Fruit fly (Drosophila melanogaster): ENCODE measurements around the gene CG10841.

DNA sequence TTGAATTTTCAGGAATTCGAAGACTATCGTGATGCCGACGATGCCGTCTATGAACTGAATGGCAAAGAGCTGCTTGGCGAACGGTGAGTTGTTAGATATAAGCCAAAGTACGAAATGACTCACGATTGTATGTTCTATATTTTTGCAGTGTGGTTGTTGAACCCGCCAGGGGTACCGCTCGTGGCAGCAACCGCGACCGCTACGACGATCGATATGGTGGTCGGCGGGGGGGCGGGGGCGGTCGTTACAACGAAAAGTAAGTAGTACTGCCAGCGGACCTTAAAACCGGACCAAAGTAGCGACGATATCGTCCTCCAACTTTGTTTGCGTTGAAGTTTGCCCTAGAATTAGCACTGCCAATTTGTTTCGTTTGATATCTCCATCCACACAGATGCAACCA lies 30.4 kb downstream of the CG10841 start:
- TF ChIP-seq CTCF (optimal IDR thresholded peaks at IDR 0.05): no peak
- no peak for TF ChIP-seq CG8478 (optimal IDR thresholded peaks at IDR 0.05)
